Fruit fly (Drosophila melanogaster): ENCODE data around the gene CG4098.

dm6 chr3L:16629793-16630192 is 20.6 kb upstream of the CG4098 start:
- TF ChIP-seq Sin3A (optimal IDR thresholded peaks at IDR 0.05) = no peak
- TF ChIP-seq ttk (optimal IDR thresholded peaks at IDR 0.05) = no peak
- TF ChIP-seq psq (optimal IDR thresholded peaks at IDR 0.05) = no peak
